Fruit fly (Drosophila melanogaster): ENCODE data around the gene Mst85C.

- TF ChIP-seq Sin3A (optimal IDR thresholded peaks at IDR 0.05) (no peak), h (optimal IDR thresholded peaks at IDR 0.05) (no peak)
These were observed 9.8 kb upstream of the Mst85C start, which contains the start of gene hyx for dm6 chr3R:9038652-9039051.
